Worm (Caenorhabditis elegans) whole organism, L1 larva: ENCODE measurements around the gene ceh-74.
A peak's percentile ranks its signal among the peaks of the same experiment; 100 is the strongest.

Experiments used
- C16A3.4 ChIP-seq: fragments of 150-350 bp; optimal IDR thresholded peaks from 2 replicates; lab custom pipeline; 2014; ENCODE audit warnings: missing biosample characterization, missing genetic modification characterization
- aly-2 ChIP-seq: fragments of 150-350 bp; optimal IDR thresholded peaks from 2 replicates; lab custom pipeline; 2014; ENCODE audit warnings: missing biosample characterization, missing genetic modification characterization
- ama-1 ChIP-seq: fragments of 150-350 bp; optimal IDR thresholded peaks from 2 replicates; lab custom pipeline; 2014
- blmp-1 ChIP-seq: fragments of 150-350 bp; optimal IDR thresholded peaks from 2 replicates; lab custom pipeline; 2014; ENCODE audit warnings: missing biosample characterization, missing genetic modification characterization
- ceh-8 ChIP-seq: fragments of 200-800 bp; sonication (Bioruptor generic); optimal IDR thresholded peaks from 2 replicates; lab custom pipeline; 2018; ENCODE audit warnings: mild to moderate bottlenecking, missing genetic modification characterization, moderate library complexity, missing compliant biosample characterization
- ceh-88 ChIP-seq: fragments of 200-800 bp; sonication (Bioruptor generic); IDR thresholded peaks from 2 replicates; pipeline ENCODE4 v1.3.6; 2022; ENCODE audit warnings: missing genetic modification characterization, missing compliant biosample characterization
- efl-1 ChIP-seq, 4 experiments: fragments of 150-350 bp; optimal IDR thresholded peaks in 3 of 4; peaks in 1 of 4; 1 replicate in 1 of 4; 2 replicates in 3 of 4; lab custom pipeline; 2014; ENCODE audit warnings: missing biosample characterization in 2 of 4, missing genetic modification characterization in 2 of 4, missing genetic modification reagents in 2 of 4
- ets-5 ChIP-seq: fragments of 200-800 bp; sonication (Bioruptor generic); IDR thresholded peaks from 2 replicates; pipeline ENCODE4 v1.3.6; 2022; ENCODE audit warnings: missing genetic modification characterization, missing compliant biosample characterization
- fkh-10 ChIP-seq: sonication (generic microtip); optimal IDR thresholded peaks from 2 replicates; lab custom pipeline; 2017; ENCODE audit warnings: missing biosample characterization, missing genetic modification reagents, missing genetic modification characterization
- fkh-4 ChIP-seq: sonication (generic microtip); optimal IDR thresholded peaks from 2 replicates; lab custom pipeline; 2016; ENCODE audit warnings: missing compliant biosample characterization, missing genetic modification characterization, borderline replicate concordance
- fkh-8 ChIP-seq: sonication (generic microtip); optimal IDR thresholded peaks from 2 replicates; lab custom pipeline; 2016; ENCODE audit warnings: mild to moderate bottlenecking, missing genetic modification characterization, missing compliant biosample characterization
- fos-1 ChIP-seq: fragments of 150-350 bp; optimal IDR thresholded peaks from 2 replicates; lab custom pipeline; 2014; ENCODE audit warnings: missing biosample characterization, missing genetic modification characterization
- grh-1 ChIP-seq: fragments of 200-800 bp; sonication (Bioruptor generic); IDR thresholded peaks from 2 replicates; pipeline ENCODE4 v1.3.6; 2022; ENCODE audit warnings: missing genetic modification reagents, missing genetic modification characterization, missing compliant biosample characterization
- hlh-4 ChIP-seq: sonication (generic microtip); optimal IDR thresholded peaks from 2 replicates; lab custom pipeline; 2016; ENCODE audit warnings: mild to moderate bottlenecking, missing genetic modification characterization, missing compliant biosample characterization
- hpl-2 ChIP-seq: fragments of 150-350 bp; optimal IDR thresholded peaks from 2 replicates; lab custom pipeline; 2014; ENCODE audit warnings: missing biosample characterization, missing genetic modification reagents, missing genetic modification characterization
- isw-1 ChIP-seq: fragments of 200-800 bp; sonication (Bioruptor generic); IDR thresholded peaks from 2 replicates; pipeline ENCODE4 v1.3.6; 2022; ENCODE audit warnings: missing genetic modification characterization, missing compliant biosample characterization
- lin-14 ChIP-seq: fragments of 200-800 bp; sonication (Bioruptor generic); optimal IDR thresholded peaks from 2 replicates; lab custom pipeline; 2018; ENCODE audit warnings: mild to moderate bottlenecking, missing genetic modification characterization, moderate library complexity, missing compliant biosample characterization
- lin-39 ChIP-seq: fragments of 150-350 bp; optimal IDR thresholded peaks from 2 replicates; lab custom pipeline; 2014; ENCODE audit warnings: missing biosample characterization, missing genetic modification reagents, missing genetic modification characterization
- mab-9 ChIP-seq: fragments of 200-800 bp; sonication (Bioruptor generic); IDR thresholded peaks from 2 replicates; pipeline ENCODE4 v1.3.6; 2022; ENCODE audit warnings: missing genetic modification reagents, missing genetic modification characterization, missing compliant biosample characterization
- mep-1 ChIP-seq: fragments of 150-350 bp; optimal IDR thresholded peaks from 2 replicates; lab custom pipeline; 2014; ENCODE audit warnings: missing biosample characterization, missing genetic modification characterization
- nhr-12 ChIP-seq: sonication (generic microtip); optimal IDR thresholded peaks from 2 replicates; lab custom pipeline; 2017; ENCODE audit warnings: missing biosample characterization, missing genetic modification characterization
- nhr-19 ChIP-seq: fragments of 200-800 bp; sonication (Bioruptor generic); conservative IDR thresholded peaks from 2 replicates; pipeline ENCODE4 v1.3.6; 2022; ENCODE audit warnings: missing genetic modification characterization, missing compliant biosample characterization
- nhr-28 ChIP-seq: fragments of 150-350 bp; optimal IDR thresholded peaks from 2 replicates; lab custom pipeline; 2014; ENCODE audit warnings: missing biosample characterization, missing genetic modification characterization
- nhr-77 ChIP-seq: fragments of 150-350 bp; optimal IDR thresholded peaks from 2 replicates; lab custom pipeline; 2014; ENCODE audit warnings: missing biosample characterization, missing genetic modification characterization
- nhr-84 ChIP-seq: sonication (generic microtip); optimal IDR thresholded peaks from 2 replicates; lab custom pipeline; 2017; ENCODE audit warnings: missing biosample characterization, missing genetic modification characterization
- pag-3 ChIP-seq: sonication (generic microtip); optimal IDR thresholded peaks from 2 replicates; lab custom pipeline; 2017; ENCODE audit warnings: missing genetic modification characterization, mild to moderate bottlenecking, missing compliant biosample characterization, antibody characterized with exemption, borderline replicate concordance; ENCODE audit not compliant: insufficient read depth
- pqm-1 ChIP-seq: sonication (generic microtip); optimal IDR thresholded peaks from 3 replicates; lab custom pipeline; 2017; ENCODE audit warnings: missing biosample characterization, missing genetic modification characterization
- rnt-1 ChIP-seq: sonication (generic microtip); optimal IDR thresholded peaks from 2 replicates; lab custom pipeline; 2016; ENCODE audit warnings: mild to moderate bottlenecking, missing genetic modification characterization, moderate library complexity, missing compliant biosample characterization
- snpc-4 ChIP-seq: fragments of 150-350 bp; optimal IDR thresholded peaks from 2 replicates; lab custom pipeline; 2014; ENCODE audit warnings: missing biosample characterization, missing genetic modification characterization
- snu-23 ChIP-seq: sonication (generic microtip); optimal IDR thresholded peaks from 2 replicates; lab custom pipeline; 2016; ENCODE audit warnings: missing genetic modification characterization, missing compliant biosample characterization
- sptf-1 ChIP-seq: fragments of 150-350 bp; optimal IDR thresholded peaks from 2 replicates; lab custom pipeline; 2014; ENCODE audit warnings: missing biosample characterization, missing genetic modification characterization
- swsn-7 ChIP-seq: sonication (generic microtip); optimal IDR thresholded peaks from 2 replicates; lab custom pipeline; 2016; ENCODE audit warnings: missing genetic modification characterization, missing compliant biosample characterization
- tbx-2 ChIP-seq: sonication (generic microtip); optimal IDR thresholded peaks from 2 replicates; lab custom pipeline; 2016; ENCODE audit warnings: missing genetic modification characterization, missing compliant biosample characterization
- tlp-1 ChIP-seq: fragments of 150-350 bp; optimal IDR thresholded peaks from 2 replicates; lab custom pipeline; 2014; ENCODE audit warnings: missing biosample characterization, missing genetic modification characterization
- unc-62 ChIP-seq: fragments of 150-350 bp; optimal IDR thresholded peaks from 2 replicates; lab custom pipeline; 2014; ENCODE audit warnings: missing biosample characterization, missing genetic modification reagents, missing genetic modification characterization
- unc-86 ChIP-seq: sonication (generic microtip); optimal IDR thresholded peaks from 2 replicates; lab custom pipeline; 2016; ENCODE audit warnings: missing genetic modification characterization, missing compliant biosample characterization
- unc-98 ChIP-seq: fragments of 200-800 bp; sonication (Bioruptor generic); IDR thresholded peaks from 2 replicates; pipeline ENCODE4 v1.3.6; 2022; ENCODE audit warnings: missing genetic modification characterization, missing compliant biosample characterization
- vab-15 ChIP-seq: sonication (generic microtip); optimal IDR thresholded peaks from 2 replicates; lab custom pipeline; 2017; ENCODE audit warnings: missing genotype, mild to moderate bottlenecking, missing genetic modification characterization, missing compliant biosample characterization
- xbp-1 ChIP-seq: sonication (generic microtip); optimal IDR thresholded peaks from 2 replicates; lab custom pipeline; 2016; ENCODE audit warnings: missing genetic modification characterization, missing compliant biosample characterization
- zag-1 ChIP-seq: fragments of 150-350 bp; optimal IDR thresholded peaks from 2 replicates; lab custom pipeline; 2014; ENCODE audit warnings: missing biosample characterization, missing genetic modification characterization
- zip-4 ChIP-seq: fragments of 200-800 bp; sonication (Bioruptor generic); optimal IDR thresholded peaks from 2 replicates; lab custom pipeline; 2018; ENCODE audit warnings: mild to moderate bottlenecking, missing genetic modification characterization, moderate library complexity, missing compliant biosample characterization
- ztf-11 ChIP-seq, 2 experiments: sonication (generic microtip); optimal IDR thresholded peaks; 2 replicates each; lab custom pipeline; 2016 to 2017; ENCODE audit warnings: missing genetic modification characterization in 2 of 2, missing biosample characterization in 1 of 2, missing compliant biosample characterization in 1 of 2

Gene ceh-74

DNA sequence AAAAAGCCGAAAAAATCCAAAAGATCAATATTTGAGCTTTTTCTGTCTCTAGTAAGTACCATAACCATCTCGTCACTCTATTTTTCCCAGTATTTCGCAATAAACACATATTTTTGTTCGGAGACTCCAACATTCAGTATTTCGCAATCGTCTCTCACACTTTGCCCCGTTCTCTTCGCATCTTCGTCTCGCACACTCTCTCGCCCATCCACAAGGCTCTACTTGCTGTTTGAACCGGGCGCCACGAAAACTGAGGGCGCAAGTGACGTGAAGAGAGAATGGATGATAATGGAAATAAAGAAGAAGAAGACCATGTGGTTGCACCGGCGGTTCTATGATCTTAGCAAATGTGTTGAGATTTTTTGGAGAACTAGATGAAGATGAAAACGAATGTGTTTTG lies 22.2 kb downstream of the ceh-74 start (continued):
- TF ChIP-seq swsn-7 (tag; lab: Kevin White, UChicago) (peak; percentile 91), tlp-1 (no peak), blmp-1 (tag; lab: Kevin White, UChicago) (peak; percentile 79), hpl-2 (GFP tag; lab: Kevin White, UChicago) (peak; percentile 85), ets-5 (no peak), pag-3 (tag; lab: Kevin White, UChicago) (no peak), grh-1 (peak; percentile 30; the same call in 1 of the 2 replicates), vab-15 (tag; lab: Kevin White, UChicago) (no peak), aly-2 (tag; lab: Kevin White, UChicago) (peak; percentile 71), fkh-8 (tag; lab: Kevin White, UChicago) (peak; percentile 86), rnt-1 (tag; lab: Kevin White, UChicago) (peak; percentile 88), unc-62 (GFP tag; lab: Kevin White, UChicago) (no peak), tbx-2 (tag; lab: Kevin White, UChicago) (peak; percentile 92), sptf-1 (tag; lab: Kevin White, UChicago) (no peak), ama-1 (lab: Kevin White, UChicago) (peak; percentile 40), hlh-4 (tag; lab: Kevin White, UChicago) (no peak), snu-23 (GFP tag; lab: Kevin White, UChicago) (peak; percentile 97), mab-9 (peak; percentile 59; the same call in 1 of the 2 replicates), nhr-12 (tag; lab: Kevin White, UChicago) (no peak), nhr-28 (tag; lab: Kevin White, UChicago) (peak; percentile 64), fkh-4 (tag; lab: Kevin White, UChicago) (peak; percentile 57), ceh-8 (peak; percentile 34), nhr-84 (tag; lab: Kevin White, UChicago) (no peak), efl-1 (optimal IDR thresholded peaks at IDR 0.05; lab: Kevin White, UChicago) (peak; percentile 78 to 86), efl-1 (GFP tag; optimal IDR thresholded peaks at IDR 0.05 in 1 of 2; lab: Kevin White, UChicago) (peak; percentile 59 to 95), zag-1 (no peak), fos-1 (tag; lab: Kevin White, UChicago) (peak; percentile 64), lin-39 (tag; lab: Kevin White, UChicago) (peak; percentile 57), unc-86 (tag; lab: Kevin White, UChicago) (peak; percentile 57), ceh-88 (peak; percentile 51; the same call in 1 of the 2 replicates), zip-4 (GFP tag; lab: Kevin White, UChicago) (peak; percentile 100), lin-14 (GFP tag; lab: Kevin White, UChicago) (peak; percentile 99), pqm-1 (no peak), xbp-1 (tag; lab: Kevin White, UChicago) (peak; percentile 87), snpc-4 (tag; lab: Kevin White, UChicago) (peak; percentile 87), mep-1 (tag; lab: Kevin White, UChicago) (peak; percentile 96), isw-1 (peak; percentile 84), fkh-10 (GFP tag; lab: Kevin White, UChicago) (peak; percentile 0), ztf-11 (tag; optimal IDR thresholded peaks at IDR 0.05; lab: Kevin White, UChicago) (peak in 1 of 2 experiments; percentile 58), unc-98 (GFP tag; lab: Robert Waterston, UW) (peak; percentile 74), nhr-77 (tag; lab: Kevin White, UChicago) (peak; percentile 93), C16A3.4 (tag; lab: Kevin White, UChicago) (peak; percentile 91)
- TF ChIP-seq, all 84 proteins: peak for 62

DNA sequence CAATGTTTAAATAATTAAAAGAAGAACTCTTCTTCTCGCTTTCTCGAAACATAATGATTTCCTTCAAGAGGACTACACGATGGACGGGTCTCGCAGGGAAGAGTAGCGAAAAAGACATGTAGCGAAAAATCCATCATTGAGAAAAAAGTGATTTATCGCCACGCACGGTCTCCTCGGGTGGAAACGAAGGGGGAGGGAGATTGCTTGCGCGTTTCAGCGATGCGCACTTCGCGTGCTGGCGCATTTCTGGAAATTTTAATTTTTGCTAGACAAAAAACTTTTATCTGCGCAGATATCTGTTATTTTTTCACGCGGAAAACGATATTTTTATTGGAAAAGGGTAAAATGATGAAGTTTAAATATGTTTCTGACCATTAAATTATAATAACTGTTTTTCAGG lies 25.9 kb downstream of the ceh-74 start:
- TF ChIP-seq nhr-19 (GFP tag; lab: Robert Waterston, UW) (peak; percentile 68), grh-1 (peak; percentile 59)
- TF ChIP-seq, all 84 proteins: peak for 2; not testable (repeated sequence) for 82
